Fruit fly (Drosophila melanogaster) whole organism, embryonic: Measurements from ENCODE around the gene gkt.

Source experiments
- B-H1 ChIP-seq: fragments of 200-800 bp; sonication (Bioruptor generic); IDR thresholded peaks from 3 replicates; pipeline ENCODE4 v1.3.6; 2022; ENCODE audit warnings: missing biosample characterization, missing genetic modification characterization
- CG13424 ChIP-seq: fragments of 200-800 bp; sonication (Bioruptor generic); optimal IDR thresholded peaks from 2 replicates; lab custom pipeline; 2019; ENCODE audit warnings: missing biosample characterization, mild to moderate bottlenecking, missing genetic modification characterization, moderate library complexity
- CG14667 ChIP-seq: fragments of 200-800 bp; sonication (Bioruptor generic); IDR thresholded peaks from 2 replicates; pipeline ENCODE4 v1.3.6; 2022; ENCODE audit warnings: missing biosample characterization, missing genetic modification characterization
- CG15269 ChIP-seq: fragments of 200-800 bp; sonication (Bioruptor generic); optimal IDR thresholded peaks from 2 replicates; lab custom pipeline; 2018; ENCODE audit warnings: missing biosample characterization, mild to moderate bottlenecking, missing genetic modification characterization, moderate library complexity
- CG1602 ChIP-seq: fragments of 200-800 bp; sonication (Bioruptor generic); optimal IDR thresholded peaks from 3 replicates; lab custom pipeline; 2016; ENCODE audit warnings: missing biosample characterization, missing genetic modification characterization
- CG1603 ChIP-seq: fragments of 200-800 bp; sonication (Bioruptor generic); optimal IDR thresholded peaks from 2 replicates; lab custom pipeline; 2019; ENCODE audit warnings: missing biosample characterization, mild to moderate bottlenecking, missing genetic modification characterization, moderate library complexity
- CG18599 ChIP-seq: fragments of 200-800 bp; sonication (Bioruptor generic); optimal IDR thresholded peaks from 3 replicates; lab custom pipeline; 2017; ENCODE audit warnings: missing biosample characterization, missing genetic modification characterization, mild to moderate bottlenecking, moderate library complexity, missing genetic modification reagents
- CG18764 ChIP-seq: fragments of 200-800 bp; sonication (Bioruptor generic); optimal IDR thresholded peaks from 3 replicates; lab custom pipeline; 2016; ENCODE audit warnings: missing biosample characterization, missing genetic modification characterization
- CG2712 ChIP-seq: fragments of 200-800 bp; optimal IDR thresholded peaks from 3 replicates; lab custom pipeline; 2019; ENCODE audit warnings: missing biosample characterization, mild to moderate bottlenecking, missing genetic modification characterization, moderate library complexity
- CG34224 ChIP-seq: fragments of 200-800 bp; sonication (Bioruptor generic); IDR thresholded peaks from 3 replicates; pipeline ENCODE4 v1.3.6; 2022; ENCODE audit warnings: missing biosample characterization, missing genetic modification characterization; ENCODE audit not compliant: partially characterized antibody
- CG3847 ChIP-seq: fragments of 200-800 bp; sonication (Bioruptor generic); IDR thresholded peaks from 2 replicates; pipeline ENCODE4 v1.3.6; 2022; ENCODE audit warnings: missing biosample characterization, missing genetic modification characterization
- CG4360 ChIP-seq: fragments of 200-800 bp; sonication (Bioruptor generic); IDR thresholded peaks from 2 replicates; pipeline ENCODE4 v1.3.6; 2022; ENCODE audit warnings: missing biosample characterization, missing genetic modification characterization
- CG4424 ChIP-seq: fragments of 200-800 bp; sonication (Bioruptor generic); optimal IDR thresholded peaks from 3 replicates; lab custom pipeline; 2016; ENCODE audit warnings: missing biosample characterization, missing genetic modification characterization
- CG6654 ChIP-seq: fragments of 200-800 bp; sonication (Bioruptor generic); optimal IDR thresholded peaks from 2 replicates; lab custom pipeline; 2017; ENCODE audit warnings: missing biosample characterization, mild to moderate bottlenecking, missing genetic modification characterization
- CG9932 ChIP-seq: fragments of 200-800 bp; sonication (Bioruptor generic); IDR thresholded peaks from 2 replicates; pipeline ENCODE4 v1.3.6; 2022; ENCODE audit warnings: missing biosample characterization, missing genetic modification characterization
- Camta ChIP-seq: fragments of 200-800 bp; sonication (Bioruptor generic); optimal IDR thresholded peaks from 2 replicates; lab custom pipeline; 2016; ENCODE audit warnings: missing biosample characterization, missing genetic modification characterization
- Dbx ChIP-seq: fragments of 200-800 bp; sonication (Bioruptor generic); IDR thresholded peaks from 3 replicates; pipeline ENCODE4 v1.3.6; 2022; ENCODE audit warnings: missing biosample characterization, missing genetic modification characterization
- E2f2 ChIP-seq: fragments of 200-800 bp; sonication (Bioruptor generic); IDR thresholded peaks from 2 replicates; pipeline ENCODE4 v1.3.6; 2022; ENCODE audit warnings: missing biosample characterization, missing genetic modification characterization
- H15 ChIP-seq: fragments of 200-800 bp; sonication (Bioruptor generic); IDR thresholded peaks from 3 replicates; pipeline ENCODE4 v1.3.6; 2022; ENCODE audit warnings: missing biosample characterization, missing genetic modification characterization
- Jarid2 ChIP-seq: fragments of 200-800 bp; sonication (Bioruptor generic); optimal IDR thresholded peaks from 3 replicates; lab custom pipeline; 2017; ENCODE audit warnings: mild to moderate bottlenecking, missing biosample characterization, missing genetic modification reagents, missing genetic modification characterization
- MTF-1 ChIP-seq: fragments of 200-800 bp; sonication (Bioruptor generic); optimal IDR thresholded peaks from 2 replicates; lab custom pipeline; 2018; ENCODE audit warnings: missing biosample characterization, mild to moderate bottlenecking, missing genetic modification characterization, borderline replicate concordance
- Med ChIP-seq: fragments of 200-800 bp; sonication (Bioruptor generic); peaks from one replicate; lab custom pipeline; 2016; ENCODE audit warnings: missing biosample characterization, missing genetic modification characterization, mild to moderate bottlenecking, inconsistent platforms, moderate library complexity
- Mes4 ChIP-seq: fragments of 200-800 bp; sonication (Bioruptor generic); optimal IDR thresholded peaks from 2 replicates; lab custom pipeline; 2016; ENCODE audit warnings: missing biosample characterization, missing genetic modification characterization
- Oaz ChIP-seq: fragments of 200-800 bp; sonication (Bioruptor generic); IDR thresholded peaks from 2 replicates; pipeline ENCODE4 v1.3.6; 2022; ENCODE audit warnings: missing biosample characterization, missing genetic modification characterization
- Opbp ChIP-seq: fragments of 200-800 bp; sonication (Bioruptor generic); IDR thresholded peaks from 3 replicates; pipeline ENCODE4 v1.3.6; 2022; ENCODE audit warnings: missing biosample characterization, missing genetic modification characterization; ENCODE audit not compliant: partially characterized antibody
- Side ChIP-seq: fragments of 200-800 bp; sonication (Bioruptor generic); optimal IDR thresholded peaks from 2 replicates; lab custom pipeline; 2016; ENCODE audit warnings: missing biosample characterization, missing genetic modification characterization
- Sox100B ChIP-seq: fragments of 200-800 bp; sonication (Bioruptor generic); optimal IDR thresholded peaks from 3 replicates; lab custom pipeline; 2018; ENCODE audit warnings: missing biosample characterization, mild to moderate bottlenecking, missing genetic modification characterization
- Xbp1 ChIP-seq: fragments of 200-800 bp; sonication (Bioruptor generic); optimal IDR thresholded peaks from 3 replicates; lab custom pipeline; 2016; ENCODE audit warnings: missing biosample characterization, mild to moderate bottlenecking, missing genetic modification characterization
- al ChIP-seq: fragments of 200-800 bp; sonication (Bioruptor generic); IDR thresholded peaks from 2 replicates; pipeline ENCODE4 v1.3.6; 2022; ENCODE audit warnings: missing biosample characterization, missing genetic modification characterization
- da ChIP-seq: fragments of 200-800 bp; sonication (Bioruptor generic); optimal IDR thresholded peaks from 2 replicates; lab custom pipeline; 2016; ENCODE audit warnings: missing biosample characterization, missing genetic modification characterization
- dmrt11E ChIP-seq: fragments of 200-800 bp; sonication (Bioruptor generic); optimal IDR thresholded peaks from 3 replicates; lab custom pipeline; 2018; ENCODE audit warnings: missing biosample characterization, mild to moderate bottlenecking, missing genetic modification characterization, moderate library complexity
- eve ChIP-seq, 2 experiments: fragments of >200 bp; optimal IDR thresholded peaks; 2 replicates each; lab custom pipeline; 2017; ENCODE audit warnings: missing biosample characterization in 2 of 2, missing genetic modification characterization in 2 of 2
- exex ChIP-seq: fragments of 200-800 bp; sonication (Bioruptor generic); optimal IDR thresholded peaks from 4 replicates; lab custom pipeline; 2018; ENCODE audit warnings: missing biosample characterization, mild to moderate bottlenecking, missing genetic modification characterization, moderate library complexity
- fd64A ChIP-seq: fragments of 200-800 bp; sonication (Bioruptor generic); optimal IDR thresholded peaks from 3 replicates; lab custom pipeline; 2018; ENCODE audit warnings: missing biosample characterization, mild to moderate bottlenecking, missing genetic modification characterization
- fd96Cb ChIP-seq: fragments of 200-800 bp; sonication (Bioruptor generic); optimal IDR thresholded peaks from 2 replicates; lab custom pipeline; 2018; ENCODE audit warnings: missing biosample characterization, mild to moderate bottlenecking, missing genetic modification characterization, moderate library complexity
- fu2 ChIP-seq: fragments of 200-800 bp; sonication (Bioruptor generic); optimal IDR thresholded peaks from 2 replicates; lab custom pipeline; 2016; ENCODE audit warnings: missing biosample characterization, missing genetic modification characterization
- gcm ChIP-seq: fragments of 200-800 bp; sonication (Bioruptor generic); optimal IDR thresholded peaks from 2 replicates; lab custom pipeline; 2019; ENCODE audit warnings: missing biosample characterization, mild to moderate bottlenecking, missing genetic modification characterization, moderate library complexity
- gem ChIP-seq: fragments of 200-800 bp; sonication (Bioruptor generic); optimal IDR thresholded peaks from 2 replicates; lab custom pipeline; 2019; ENCODE audit warnings: missing biosample characterization, mild to moderate bottlenecking, missing genetic modification characterization, moderate library complexity
- inv ChIP-seq: fragments of 200-800 bp; sonication (Bioruptor generic); IDR thresholded peaks from 2 replicates; pipeline ENCODE4 v1.3.6; 2022; ENCODE audit warnings: missing biosample characterization, missing genetic modification characterization; ENCODE audit not compliant: partially characterized antibody
- nmo ChIP-seq: fragments of 200-800 bp; sonication (Bioruptor generic); optimal IDR thresholded peaks from 2 replicates; lab custom pipeline; 2018; ENCODE audit warnings: missing biosample characterization, mild to moderate bottlenecking, missing genetic modification characterization, moderate library complexity
- peb ChIP-seq: fragments of 200-800 bp; sonication (Bioruptor generic); IDR thresholded peaks from 2 replicates; pipeline ENCODE4 v1.3.6; 2022; ENCODE audit warnings: missing biosample characterization, missing genetic modification characterization
- phol ChIP-seq: fragments of 200-800 bp; sonication (Bioruptor generic); optimal IDR thresholded peaks from 3 replicates; lab custom pipeline; 2018; ENCODE audit warnings: missing biosample characterization, mild to moderate bottlenecking, missing genetic modification characterization, moderate library complexity
- shn ChIP-seq: fragments of 200-800 bp; sonication (Bioruptor generic); optimal IDR thresholded peaks from 3 replicates; lab custom pipeline; 2016; ENCODE audit warnings: missing biosample characterization, missing genetic modification characterization
- trem ChIP-seq: fragments of 200-800 bp; optimal IDR thresholded peaks from 3 replicates; lab custom pipeline; 2019; ENCODE audit warnings: missing biosample characterization, mild to moderate bottlenecking, missing genetic modification characterization, moderate library complexity
- ttk ChIP-seq: fragments of 200-800 bp; sonication (Bioruptor generic); IDR thresholded peaks from 2 replicates; pipeline ENCODE4 v2.1.2; 2022; ENCODE audit warnings: missing biosample characterization, missing genetic modification characterization
- vvl ChIP-seq: fragments of 200-800 bp; sonication (Bioruptor generic); IDR thresholded peaks from 2 replicates; pipeline ENCODE4 v1.3.6; 2022; ENCODE audit warnings: missing biosample characterization, missing genetic modification characterization
- zf30C ChIP-seq: fragments of 200-800 bp; sonication (Bioruptor generic); optimal IDR thresholded peaks from 3 replicates; lab custom pipeline; 2018; ENCODE audit warnings: missing biosample characterization, mild to moderate bottlenecking, missing genetic modification characterization

The gkt gene

DNA sequence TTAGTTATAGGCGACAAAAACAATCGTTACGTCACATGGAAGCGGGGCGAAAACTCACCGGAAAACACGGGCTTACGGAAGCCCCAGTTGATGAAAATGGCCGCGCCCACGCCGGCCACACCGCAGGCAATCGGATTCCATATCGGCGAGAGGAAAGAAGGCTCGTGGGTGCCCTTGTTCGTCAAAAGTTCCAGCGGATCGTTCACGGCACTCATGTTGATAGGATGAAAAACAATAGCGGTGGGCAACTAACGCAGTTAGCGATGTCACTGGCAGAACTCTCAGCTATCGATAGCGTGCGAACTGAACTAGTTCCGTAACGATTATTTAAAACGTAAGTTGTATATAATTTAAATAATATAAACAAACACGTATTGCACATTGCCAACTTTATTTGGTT lies 14.3 kb upstream of the gkt start, which contains the start of gene ND-B14.5B (continued):
- peak; percentile 72 for TF ChIP-seq CG34224 (GFP tag; lab: Robert Waterston, UW)
- peak; percentile 4 for TF ChIP-seq nmo (GFP tag; lab: Kevin White, UChicago)
- TF ChIP-seq Side (GFP tag; lab: Kevin White, UChicago), result no peak
- TF ChIP-seq E2f2 (GFP tag; lab: Robert Waterston, UW), result peak; percentile 61
- no peak for TF ChIP-seq gcm (GFP tag; lab: Kevin White, UChicago)
- no peak for TF ChIP-seq Dbx (GFP tag; lab: Robert Waterston, UW)
- peak; percentile 13 for TF ChIP-seq trem (tag; lab: Kevin White, UChicago)
- TF ChIP-seq Oaz (GFP tag; lab: Robert Waterston, UW), result no peak
- no peak for TF ChIP-seq fu2 (GFP tag; lab: Kevin White, UChicago)
- TF ChIP-seq Mes4 (GFP tag; lab: Kevin White, UChicago), result peak; percentile 6
- TF ChIP-seq Opbp (GFP tag; lab: Robert Waterston, UW), result peak; percentile 85
- no peak for TF ChIP-seq al (GFP tag; lab: Robert Waterston, UW)
- no peak for TF ChIP-seq Jarid2
- TF ChIP-seq peb (GFP tag; lab: Robert Waterston, UW), result no peak
- TF ChIP-seq H15 (GFP tag; lab: Robert Waterston, UW), result no peak
- no peak for TF ChIP-seq phol
- TF ChIP-seq CG15269, result no peak

dm6 chr2L:3145897-3146296 lies 13.9 kb upstream of the gkt start:
- 0 out of 2 replicates have a peak, but pooled peaks have one; percentile 1 for TF ChIP-seq vvl (GFP tag; lab: Robert Waterston, UW)
- peak in 1 of 2 experiments; percentile 82 for TF ChIP-seq eve (GFP tag; optimal IDR thresholded peaks at IDR 0.05; lab: Kevin White, UChicago)
- no peak for TF ChIP-seq Sox100B (GFP tag; lab: Kevin White, UChicago)

DNA sequence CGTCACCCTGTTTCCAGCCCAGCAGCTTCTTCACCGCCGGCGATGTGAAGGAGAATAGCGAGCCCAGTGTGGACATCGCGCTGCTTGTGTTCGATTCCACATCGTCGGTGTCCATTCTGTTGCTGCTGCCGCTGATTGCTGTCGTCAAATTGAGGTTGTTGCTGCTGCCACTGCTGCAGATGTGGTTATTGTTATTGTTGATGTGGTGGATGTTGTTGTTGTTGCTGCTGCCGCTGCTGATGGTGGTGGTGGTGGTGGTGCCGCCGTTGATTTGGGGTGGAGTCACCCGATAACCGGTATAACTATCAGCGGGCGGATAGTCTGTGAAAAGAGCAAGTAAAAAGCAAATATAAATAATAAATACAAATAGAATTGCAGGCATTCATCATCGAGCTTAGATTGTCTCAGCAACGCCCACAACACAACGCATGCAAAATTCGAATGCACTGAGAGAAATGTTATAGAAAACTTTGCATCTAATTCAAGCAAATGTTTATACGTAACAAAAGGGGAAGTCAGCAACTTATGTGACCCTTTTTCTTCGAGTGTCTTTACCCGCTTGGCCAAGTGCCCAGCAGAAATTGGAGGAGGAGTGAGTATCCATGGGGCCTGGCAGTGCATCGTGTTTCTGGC lies 10.7 kb upstream of the gkt start:
- no peak for TF ChIP-seq B-H1 (GFP tag; lab: Robert Waterston, UW)
- TF ChIP-seq da, result no peak
- no peak for TF ChIP-seq vvl (GFP tag; lab: Robert Waterston, UW)
- TF ChIP-seq CG9932 (GFP tag; lab: Robert Waterston, UW), result no peak
- TF ChIP-seq Camta (GFP tag; lab: Kevin White, UChicago), result no peak
- TF ChIP-seq CG13424, result no peak
- no peak for TF ChIP-seq shn (GFP tag; lab: Kevin White, UChicago)
- TF ChIP-seq ttk (GFP tag; lab: Robert Waterston, UW), result no peak
- peak; percentile 16 for TF ChIP-seq CG2712 (tag; lab: Kevin White, UChicago)
- no peak for TF ChIP-seq CG18599
- TF ChIP-seq inv (GFP tag; lab: Robert Waterston, UW), result no peak
- TF ChIP-seq Med (GFP tag; lab: Kevin White, UChicago), result peak; percentile 69
- TF ChIP-seq CG3847 (GFP tag; lab: Robert Waterston, UW), result no peak
- no peak for TF ChIP-seq CG6654 (GFP tag; lab: Kevin White, UChicago)
- TF ChIP-seq gem (tag; lab: Kevin White, UChicago), result no peak
- no peak for TF ChIP-seq eve (GFP tag; optimal IDR thresholded peaks at IDR 0.05; lab: Kevin White, UChicago)
- TF ChIP-seq CG18764 (GFP tag; lab: Kevin White, UChicago), result no peak
- TF ChIP-seq CG1603 (tag; lab: Kevin White, UChicago), result peak; percentile 30
- no peak for TF ChIP-seq CG14667 (GFP tag; lab: Robert Waterston, UW)
- peak; percentile 84 for TF ChIP-seq CG4360 (GFP tag; lab: Robert Waterston, UW)
- no peak for TF ChIP-seq CG1602 (GFP tag; lab: Kevin White, UChicago)
- TF ChIP-seq Xbp1 (GFP tag; lab: Kevin White, UChicago), result peak; percentile 6
- TF ChIP-seq MTF-1 (GFP tag; lab: Kevin White, UChicago), result no peak
- TF ChIP-seq exex, result no peak
- peak; percentile 33 for TF ChIP-seq zf30C (GFP tag; lab: Kevin White, UChicago)
- peak; percentile 19 for TF ChIP-seq dmrt11E (tag; lab: Kevin White, UChicago)
- TF ChIP-seq CG4424 (GFP tag; lab: Kevin White, UChicago), result peak; percentile 1
- peak; percentile 2 for TF ChIP-seq fd64A (GFP tag; lab: Kevin White, UChicago)
- peak; percentile 18 for TF ChIP-seq fd96Cb
